Worm (Caenorhabditis elegans) whole organism, midembryonic: ENCODE data around the gene maa-1.

ENCODE experiments used
- T22C8.4 ChIP-seq: fragments of 200-800 bp; sonication (Bioruptor generic); IDR thresholded peaks from 2 replicates; pipeline ENCODE4 v1.3.6; 2022; ENCODE audit warnings: missing genetic modification characterization, missing compliant biosample characterization
- flt-1 ChIP-seq: fragments of 200-800 bp; sonication (Bioruptor generic); IDR thresholded peaks from 2 replicates; pipeline ENCODE4 v1.3.6; 2022; ENCODE audit warnings: missing genetic modification characterization, missing compliant biosample characterization
- klf-2 ChIP-seq: fragments of 200-800 bp; sonication (Bioruptor generic); conservative IDR thresholded peaks from 2 replicates; pipeline ENCODE4 v1.3.6; 2022; ENCODE audit warnings: missing genetic modification reagents, missing genetic modification characterization, missing compliant biosample characterization
- med-1 ChIP-seq: sonication (generic microtip); optimal IDR thresholded peaks from 2 replicates; lab custom pipeline; 2017; ENCODE audit warnings: missing genetic modification characterization, mild to moderate bottlenecking, missing compliant biosample characterization, antibody characterized with exemption, missing genetic modification reagents; ENCODE audit not compliant: insufficient read depth
- ref-1 ChIP-seq: fragments of 200-800 bp; sonication (Bioruptor generic); conservative IDR thresholded peaks from 2 replicates; pipeline ENCODE4 v1.3.6; 2022; ENCODE audit warnings: missing genetic modification reagents, missing genetic modification characterization, missing compliant biosample characterization
- ztf-23 ChIP-seq: fragments of 200-800 bp; sonication (Bioruptor generic); IDR thresholded peaks from 2 replicates; pipeline ENCODE4 v1.3.6; 2022; ENCODE audit warnings: missing genetic modification reagents, missing genetic modification characterization, missing compliant biosample characterization

- TF ChIP-seq med-1 (GFP tag; lab: Kevin White, UChicago) = no peak
- TF ChIP-seq T22C8.4 (GFP tag; lab: Robert Waterston, UW) = no peak
- no peak for TF ChIP-seq klf-2
- TF ChIP-seq ztf-23 (GFP tag; lab: Robert Waterston, UW) = no peak
- no peak for TF ChIP-seq ref-1 (GFP tag; lab: Robert Waterston, UW)
- TF ChIP-seq flt-1 (GFP tag; lab: Robert Waterston, UW) = no peak
Measured at ce11 chrIII:11824088-11824487, 1.8 kb upstream of the maa-1 start.
